Worm (Caenorhabditis elegans): ENCODE data around the gene rad-23.
A peak's percentile ranks its signal among the peaks of the same experiment; 100 is the strongest.

The rad-23 gene

ce11 chrII:11619895-11620439 is 32.6 kb downstream of the rad-23 start:
- TF ChIP-seq F26F4.8 (GFP tag; conservative IDR thresholded peaks at IDR 0.05) (no peak), egl-43 (GFP tag; IDR thresholded peaks at IDR 0.05) (peak; percentile 84), gei-8 (GFP tag; optimal IDR thresholded peaks at IDR 0.05) (peak; percentile 24), daf-8 (GFP tag; IDR thresholded peaks at IDR 0.05) (no peak), zip-2 (tag; optimal IDR thresholded peaks at IDR 0.05) (no peak), F44E2.7 (GFP tag; IDR thresholded peaks at IDR 0.05) (no peak), nhr-11 (tag; optimal IDR thresholded peaks at IDR 0.05) (peak; percentile 70), ceh-28 (tag; optimal IDR thresholded peaks at IDR 0.05) (no peak), tag-97 (GFP tag; IDR thresholded peaks at IDR 0.05) (0 out of 2 replicates have a peak, but pooled peaks have one; percentile 7), hlh-11 (tag; optimal IDR thresholded peaks at IDR 0.05) (peak; percentile 97), ZK337.2 (GFP tag; IDR thresholded peaks at IDR 0.05) (no peak), tra-1 (GFP tag; IDR thresholded peaks at IDR 0.05) (peak; percentile 86), mep-1 (tag; optimal IDR thresholded peaks at IDR 0.05) (peak; percentile 95), lin-15B (tag; optimal IDR thresholded peaks at IDR 0.05) (no peak), daf-19 (GFP tag; conservative IDR thresholded peaks at IDR 0.05) (no peak), madf-9 (GFP tag; conservative IDR thresholded peaks at IDR 0.05) (peak; percentile 17; the same call in 1 of the 2 replicates), fkh-10 (GFP tag; optimal IDR thresholded peaks at IDR 0.05) (peak; percentile 21), saeg-2 (GFP tag; IDR thresholded peaks at IDR 0.05) (peak; percentile 63; the same call in 1 of the 2 replicates), dmd-9 (GFP tag; IDR thresholded peaks at IDR 0.05) (no peak), mxl-3 (GFP tag; optimal IDR thresholded peaks at IDR 0.05) (peak; percentile 93), set-16 (GFP tag; IDR thresholded peaks at IDR 0.05) (peak; percentile 99), snpc-1.2 (GFP tag; IDR thresholded peaks at IDR 0.05) (peak; percentile 54; the same call in 1 of the 2 replicates), zip-11 (GFP tag; IDR thresholded peaks at IDR 0.05) (no peak), ceh-32 (tag; optimal IDR thresholded peaks at IDR 0.05; ENCODE audit: poor library complexity) (peak; percentile 16), unc-39 (tag; optimal IDR thresholded peaks at IDR 0.05) (no peak), spr-1 (tag; optimal IDR thresholded peaks at IDR 0.05) (peak; percentile 46), spr-3 (GFP tag; optimal IDR thresholded peaks at IDR 0.05) (peak; percentile 23), Y105C5A.15 (GFP tag; IDR thresholded peaks at IDR 0.05) (no peak), Y75B8A.6 (GFP tag; IDR thresholded peaks at IDR 0.05) (no peak), ZK546.5 (tag; optimal IDR thresholded peaks at IDR 0.05) (no peak), hlh-30 (tag; optimal IDR thresholded peaks at IDR 0.05; ENCODE audit: insufficient read depth) (peak; percentile 88), Y5F2A.4 (GFP tag; optimal IDR thresholded peaks at IDR 0.05) (no peak), dpl-1 (GFP tag; optimal IDR thresholded peaks at IDR 0.05) (peak; percentile 36), sdz-12 (GFP tag; optimal IDR thresholded peaks at IDR 0.05) (no peak), lin-13 (GFP tag; optimal IDR thresholded peaks at IDR 0.05) (peak; percentile 53), rbr-2 (tag; optimal IDR thresholded peaks at IDR 0.05) (peak; percentile 91), daf-12 (tag; optimal IDR thresholded peaks at IDR 0.05) (no peak), ztf-11 (tag; optimal IDR thresholded peaks at IDR 0.05) (no peak), daf-16 (GFP tag; optimal IDR thresholded peaks at IDR 0.05) (peak; percentile 37 to 82), daf-16 (tag; optimal IDR thresholded peaks at IDR 0.05) (peak; percentile 43), lsy-2 (tag; optimal IDR thresholded peaks at IDR 0.05) (peak; percentile 64 to 70), lin-29 (GFP tag; IDR thresholded peaks at IDR 0.05) (no peak), nhr-6 (tag; optimal IDR thresholded peaks at IDR 0.05) (peak; percentile 16), Y48G9A.11 (GFP tag; IDR thresholded peaks at IDR 0.05) (no peak), fos-1 (tag; optimal IDR thresholded peaks at IDR 0.05) (no peak), hif-1 (tag; optimal IDR thresholded peaks at IDR 0.05) (peak; percentile 43 to 85), nhr-28 (tag; optimal IDR thresholded peaks at IDR 0.05) (peak; percentile 90), zfp-2 (tag; optimal IDR thresholded peaks at IDR 0.05) (peak; percentile 40), ceh-62 (tag; optimal IDR thresholded peaks at IDR 0.05) (no peak), ceh-44 (GFP tag; IDR thresholded peaks at IDR 0.05) (no peak), ctbp-1 (GFP tag; IDR thresholded peaks at IDR 0.05) (peak; percentile 81)

Data from whole organism, L4 larva.